Worm (Caenorhabditis elegans) whole organism, L1 larva: ENCODE results near the gene T04C12.1.

Experiments
- aly-2 ChIP-seq: fragments of 150-350 bp; optimal IDR thresholded peaks from 2 replicates; lab custom pipeline; 2014; ENCODE audit warnings: missing biosample characterization, missing genetic modification characterization
- ceh-82 ChIP-seq, 3 experiments: fragments of 150-350 bp in 1 of 3; sonication (generic microtip) in 2 of 3; optimal IDR thresholded peaks; 2 replicates each; lab custom pipeline; 2014 to 2017; ENCODE audit warnings: missing biosample characterization in 3 of 3, missing genetic modification characterization in 3 of 3
- ces-1 ChIP-seq: fragments of 150-350 bp; optimal IDR thresholded peaks from 2 replicates; lab custom pipeline; 2014; ENCODE audit warnings: missing biosample characterization, missing genetic modification reagents, missing genetic modification characterization
- ets-5 ChIP-seq: fragments of 200-800 bp; sonication (Bioruptor generic); IDR thresholded peaks from 2 replicates; pipeline ENCODE4 v1.3.6; 2022; ENCODE audit warnings: missing genetic modification characterization, missing compliant biosample characterization
- isw-1 ChIP-seq: fragments of 200-800 bp; sonication (Bioruptor generic); IDR thresholded peaks from 2 replicates; pipeline ENCODE4 v1.3.6; 2022; ENCODE audit warnings: missing genetic modification characterization, missing compliant biosample characterization
- lin-13 ChIP-seq: fragments of 150-350 bp; optimal IDR thresholded peaks from 2 replicates; lab custom pipeline; 2014; ENCODE audit warnings: missing biosample characterization, missing genetic modification reagents, missing genetic modification characterization
- mdl-1 ChIP-seq, 2 experiments: fragments of 150-350 bp; optimal IDR thresholded peaks; 2 replicates each; lab custom pipeline; 2014 to 2017; ENCODE audit warnings: missing biosample characterization in 2 of 2, missing genetic modification characterization in 2 of 2, inconsistent platforms in 1 of 2
- nhr-11 ChIP-seq: fragments of 150-350 bp; optimal IDR thresholded peaks from 2 replicates; lab custom pipeline; 2014; ENCODE audit warnings: missing biosample characterization, missing genetic modification characterization
- pqm-1 ChIP-seq: sonication (generic microtip); optimal IDR thresholded peaks from 3 replicates; lab custom pipeline; 2017; ENCODE audit warnings: missing biosample characterization, missing genetic modification characterization
- unc-62 ChIP-seq: fragments of 150-350 bp; optimal IDR thresholded peaks from 2 replicates; lab custom pipeline; 2014; ENCODE audit warnings: missing biosample characterization, missing genetic modification reagents, missing genetic modification characterization
- vab-15 ChIP-seq: sonication (generic microtip); optimal IDR thresholded peaks from 2 replicates; lab custom pipeline; 2017; ENCODE audit warnings: missing genotype, mild to moderate bottlenecking, missing genetic modification characterization, missing compliant biosample characterization

DNA sequence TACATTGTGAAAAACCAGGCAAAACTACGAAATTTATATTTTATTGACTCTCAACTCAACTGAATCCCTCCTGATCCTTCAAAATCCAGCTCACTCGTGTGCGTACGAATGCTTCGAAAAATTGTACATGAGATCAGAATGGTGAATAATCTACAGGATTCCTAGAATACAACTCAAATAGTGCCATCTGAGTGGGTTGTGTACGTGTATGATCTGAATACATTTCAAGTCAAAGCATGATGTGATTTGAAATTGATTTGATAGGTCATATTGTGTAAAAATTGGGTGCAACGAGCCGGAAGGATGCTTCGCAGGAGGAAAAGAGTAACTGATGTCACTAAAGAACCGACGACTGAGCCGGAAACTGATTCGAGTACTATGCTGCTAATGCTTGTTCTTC lies 48.3 kb downstream of the T04C12.1 start:
- TF ChIP-seq lin-13 (GFP tag; lab: Kevin White, UChicago) (no peak), unc-62 (GFP tag; lab: Kevin White, UChicago) (no peak), nhr-11 (tag; lab: Kevin White, UChicago) (no peak), vab-15 (no peak), pqm-1 (tag; lab: Kevin White, UChicago) (no peak), ceh-82 (tag; optimal IDR thresholded peaks at IDR 0.05; lab: Kevin White, UChicago) (no peak), mdl-1 (tag; optimal IDR thresholded peaks at IDR 0.05; lab: Kevin White, UChicago) (no peak), ces-1 (GFP tag; lab: Kevin White, UChicago) (no peak), ets-5 (no peak), isw-1 (no peak), aly-2 (tag; lab: Kevin White, UChicago) (no peak)
